Fruit fly (Drosophila melanogaster) Kc167 (cell line): ENCODE data around the gene Ir93a.

Experiments used
- Myc ChIP-seq: fragments of >200 bp; optimal IDR thresholded peaks from 2 replicates; lab custom pipeline; 2017; ENCODE audit warnings: missing external identifiers
- Sin3A ChIP-seq: fragments of >200 bp; optimal IDR thresholded peaks from 2 replicates; lab custom pipeline; 2018; ENCODE audit warnings: missing external identifiers
- h ChIP-seq: fragments of >200 bp; optimal IDR thresholded peaks from 3 replicates; lab custom pipeline; 2018; ENCODE audit warnings: missing external identifiers
- insv ChIP-seq: fragments of >200 bp; optimal IDR thresholded peaks from 3 replicates; lab custom pipeline; 2018; ENCODE audit warnings: missing external identifiers
- psq ChIP-seq: fragments of >200 bp; optimal IDR thresholded peaks from 2 replicates; lab custom pipeline; 2017; ENCODE audit warnings: missing external identifiers
- ttk ChIP-seq: sonication (Bioruptor generic); optimal IDR thresholded peaks from 2 replicates; lab custom pipeline; 2017; ENCODE audit warnings: missing external identifiers

Ir93a gene

DNA sequence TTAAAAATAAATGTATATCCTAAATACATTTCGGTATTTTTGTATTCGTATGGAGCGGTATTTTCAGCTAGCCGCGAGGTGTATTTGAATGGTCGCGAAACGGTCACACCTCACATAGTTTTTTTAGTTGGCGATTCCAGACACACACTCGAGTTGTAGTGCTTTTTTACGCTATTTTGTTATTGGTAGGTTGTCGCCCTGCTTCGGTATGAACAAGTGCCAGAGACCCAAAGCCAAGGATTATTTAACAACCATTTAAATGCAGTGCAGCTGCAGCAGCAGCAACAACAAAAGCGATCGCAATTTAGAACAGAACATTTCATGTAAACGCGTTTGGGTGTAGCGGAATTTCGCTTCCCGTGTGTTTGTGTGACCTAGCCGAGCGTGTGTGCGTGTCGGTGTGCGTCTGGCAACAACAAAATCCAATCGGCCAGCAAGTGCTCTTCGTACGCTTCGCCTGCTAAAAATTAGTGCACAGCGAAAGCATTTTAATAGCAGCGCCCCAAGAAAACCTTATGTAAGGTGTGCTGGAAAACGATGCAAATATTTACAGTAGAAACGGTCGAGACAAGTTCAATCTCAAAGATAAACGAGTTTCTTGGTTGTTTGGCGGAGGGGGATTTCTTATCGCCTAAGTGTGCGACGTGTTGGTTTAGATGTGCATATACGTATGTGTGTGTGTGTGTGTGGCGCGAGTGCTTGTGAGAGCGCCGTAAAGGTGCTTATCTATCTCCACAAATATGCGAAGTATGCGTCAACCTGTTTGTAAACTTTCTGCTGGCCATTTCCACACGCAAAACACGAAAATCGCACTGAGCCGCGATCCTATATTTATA lies 26.8 kb downstream of the Ir93a start, which contains the start of gene Synd:
TSS of gene Synd (plus strand) at position 111 of the 836 bp plus-strand sequence.
- TF ChIP-seq Sin3A = no peak

dm6 chr3R:20830963-20831362 lies 28.8 kb downstream of the Ir93a start, which contains the start of gene CG31223:
TSS of gene CG31223 (plus strand) at chr3R:20831127.
- TF ChIP-seq Myc = no peak
- TF ChIP-seq Sin3A = no peak
- TF ChIP-seq h (lab: Kevin White, UChicago) = no peak
- no peak for TF ChIP-seq psq (lab: Kevin White, UChicago)
- TF ChIP-seq insv (lab: Kevin White, UChicago) = no peak
- TF ChIP-seq ttk = no peak

dm6 chr3R:20830153-20830695 lies 29.5 kb downstream of the Ir93a start, which contains the start of gene Adss:
TSS of gene Adss (minus strand) at chr3R:20830580.
- no peak for TF ChIP-seq insv (lab: Kevin White, UChicago)
- TF ChIP-seq Sin3A = no peak
- TF ChIP-seq h (lab: Kevin White, UChicago) = no peak
- TF ChIP-seq ttk = no peak
- TF ChIP-seq psq (lab: Kevin White, UChicago) = no peak
- no peak for TF ChIP-seq Myc

- no peak for TF ChIP-seq insv (lab: Kevin White, UChicago)
- TF ChIP-seq Myc = no peak
- TF ChIP-seq h (lab: Kevin White, UChicago) = no peak
- TF ChIP-seq psq (lab: Kevin White, UChicago) = no peak
- TF ChIP-seq Sin3A = no peak
- TF ChIP-seq ttk = no peak
Observed at dm6 chr3R:20829416-20830131, 30.2 kb downstream of the Ir93a start.

dm6 chr3R:20828520-20829415 lies 31.0 kb downstream of the Ir93a start:
- TF ChIP-seq ttk = no peak
- no peak for TF ChIP-seq insv (lab: Kevin White, UChicago)
- no peak for TF ChIP-seq h (lab: Kevin White, UChicago)
- TF ChIP-seq psq (lab: Kevin White, UChicago) = no peak
- no peak for TF ChIP-seq Myc
- no peak for TF ChIP-seq Sin3A

DNA sequence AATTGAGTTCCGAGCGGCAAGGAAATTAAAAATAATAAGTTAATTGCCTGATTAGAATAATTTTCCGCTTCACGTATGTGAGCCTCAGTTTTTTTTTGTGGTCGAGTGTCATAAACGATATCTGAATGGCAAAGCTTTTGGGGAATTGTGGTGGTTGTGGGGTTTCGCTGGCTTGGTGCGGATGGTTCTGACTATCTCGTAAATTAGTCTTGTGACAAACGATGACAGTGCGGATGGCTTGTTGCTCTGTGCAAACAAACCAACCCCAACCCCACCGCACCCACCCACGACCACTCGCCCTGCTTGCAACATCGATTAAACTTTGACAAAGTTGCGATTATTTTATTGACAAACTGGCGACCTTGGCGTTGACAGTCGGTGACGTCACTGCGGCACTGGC lies 32.8 kb downstream of the Ir93a start:
- no peak for TF ChIP-seq Myc
- no peak for TF ChIP-seq insv (lab: Kevin White, UChicago)
- no peak for TF ChIP-seq psq (lab: Kevin White, UChicago)
- no peak for TF ChIP-seq h (lab: Kevin White, UChicago)
- no peak for TF ChIP-seq Sin3A
- no peak for TF ChIP-seq ttk

dm6 chr3R:20823704-20824454 lies 35.9 kb downstream of the Ir93a start, which contains the start of gene CG17272:
TSS of gene CG17272 (minus strand) at chr3R:20824239.
- TF ChIP-seq psq (lab: Kevin White, UChicago) (no peak), h (lab: Kevin White, UChicago) (no peak), Sin3A (no peak), ttk (no peak), Myc (no peak)

dm6 chr3R:20821815-20822375 lies 37.9 kb downstream of the Ir93a start, which contains the start of the genes CG17271 and RpS20:
TSS of gene CG17271 (minus strand) at chr3R:20821848.
TSS of gene RpS20 (plus strand) at chr3R:20822181.
- TF ChIP-seq Myc (no peak), ttk (no peak), psq (lab: Kevin White, UChicago) (no peak)

DNA sequence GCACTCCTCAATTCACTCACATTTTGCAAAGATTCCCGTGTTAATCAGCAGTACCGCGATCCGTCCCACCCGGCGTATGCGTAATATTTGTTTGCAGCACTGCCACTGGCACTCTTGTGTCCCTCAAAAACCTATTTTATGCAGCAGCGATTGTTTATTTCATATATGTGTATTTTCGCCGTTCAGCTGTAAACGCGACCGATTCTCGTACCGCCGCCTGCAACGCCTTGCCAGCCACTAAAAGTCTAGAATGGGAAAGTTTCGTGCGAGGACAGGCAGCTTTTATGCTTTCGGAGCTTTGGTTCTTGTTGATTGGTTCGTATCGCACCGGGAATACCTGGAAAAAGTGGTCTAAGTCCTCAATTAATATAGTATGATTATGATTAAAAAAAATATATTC lies 41.1 kb downstream of the Ir93a start, which contains the start of gene CG17270:
TSS of gene CG17270 (minus strand) at position 241 of the 400 bp plus-strand sequence.
- no peak for TF ChIP-seq ttk
- TF ChIP-seq psq (lab: Kevin White, UChicago) = no peak

DNA sequence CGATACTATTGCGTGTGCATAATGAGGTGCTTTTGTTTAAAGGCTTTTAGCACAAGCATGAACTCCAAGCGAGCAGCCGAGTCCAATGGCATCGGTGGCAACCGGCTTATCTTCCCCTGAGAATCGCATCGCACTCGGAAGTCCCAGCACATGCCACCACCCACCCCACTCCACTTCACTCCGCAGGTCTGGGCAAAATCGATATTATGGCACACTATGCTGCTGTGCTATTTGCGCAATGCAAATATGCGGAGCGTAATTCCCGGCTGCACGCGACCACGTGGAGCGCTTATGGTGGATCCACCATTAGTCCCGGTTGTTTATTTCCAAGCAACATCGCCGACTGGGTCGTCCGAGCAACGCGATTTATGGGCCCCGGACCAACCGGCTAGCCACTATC lies 41.5 kb downstream of the Ir93a start:
- no peak for TF ChIP-seq Myc
- TF ChIP-seq insv (lab: Kevin White, UChicago) = no peak
- no peak for TF ChIP-seq h (lab: Kevin White, UChicago)

- TF ChIP-seq insv (lab: Kevin White, UChicago) (no peak), ttk (no peak), h (lab: Kevin White, UChicago) (no peak), Sin3A (no peak), Myc (no peak), psq (lab: Kevin White, UChicago) (no peak)
Observed at dm6 chr3R:20816008-20816407, 43.7 kb downstream of the Ir93a start, which contains the start of gene Fancd2. TSS of gene Fancd2 (minus strand) at chr3R:20816190.
